Worm (Caenorhabditis elegans): ENCODE data around the gene efl-1.

The efl-1 gene

ce11 chrV:16980368-16980767 lies 14.9 kb upstream of the efl-1 start, which contains the start of gene srz-54:
Gene srz-54, plus strand, starts transcription at chrV:16980668.
- TF ChIP-seq unc-55 (GFP tag; optimal IDR thresholded peaks at IDR 0.05), result no peak
- no peak for TF ChIP-seq ceh-9 (tag; optimal IDR thresholded peaks at IDR 0.05)
- no peak for TF ChIP-seq K09A11.1 (tag; optimal IDR thresholded peaks at IDR 0.05; ENCODE audit: insufficient read depth)
- no peak for TF ChIP-seq ceh-22 (tag; optimal IDR thresholded peaks at IDR 0.05)
- no peak for TF ChIP-seq sox-2 (GFP tag; IDR thresholded peaks at IDR 0.05)
- TF ChIP-seq eyg-1 (tag; optimal IDR thresholded peaks at IDR 0.05), result no peak
- no peak for TF ChIP-seq lin-11 (tag; optimal IDR thresholded peaks at IDR 0.05)
- TF ChIP-seq sox-4 (tag; optimal IDR thresholded peaks at IDR 0.05), result no peak
- no peak for TF ChIP-seq ceh-34 (tag; optimal IDR thresholded peaks at IDR 0.05)
- TF ChIP-seq fkh-10 (GFP tag; optimal IDR thresholded peaks at IDR 0.05), result no peak
- no peak for TF ChIP-seq K02D7.2 (tag; optimal IDR thresholded peaks at IDR 0.05)
- TF ChIP-seq ceh-31 (tag; optimal IDR thresholded peaks at IDR 0.05), result no peak
- no peak for TF ChIP-seq pha-2 (tag; optimal IDR thresholded peaks at IDR 0.05)
- TF ChIP-seq pha-4 (tag; optimal IDR thresholded peaks at IDR 0.05), result no peak
- TF ChIP-seq hlh-15 (tag; optimal IDR thresholded peaks at IDR 0.05), result no peak
- no peak for TF ChIP-seq lim-6 (tag; optimal IDR thresholded peaks at IDR 0.05)
- no peak for TF ChIP-seq dmd-4 (tag; optimal IDR thresholded peaks at IDR 0.05; ENCODE audit: borderline replicate concordance)
- no peak for TF ChIP-seq mec-3 (tag; optimal IDR thresholded peaks at IDR 0.05; ENCODE audit: borderline replicate concordance)

- TF ChIP-seq madf-2 (tag; optimal IDR thresholded peaks at IDR 0.05) (no peak), K02D7.2 (tag; optimal IDR thresholded peaks at IDR 0.05) (no peak), pag-3 (tag; optimal IDR thresholded peaks at IDR 0.05; ENCODE audit: borderline replicate concordance) (no peak), pat-9 (tag; optimal IDR thresholded peaks at IDR 0.05) (no peak), lim-6 (tag; optimal IDR thresholded peaks at IDR 0.05) (no peak), ceh-22 (tag; optimal IDR thresholded peaks at IDR 0.05) (no peak), ceh-9 (tag; optimal IDR thresholded peaks at IDR 0.05) (no peak), ceh-31 (tag; optimal IDR thresholded peaks at IDR 0.05) (no peak), elt-2 (tag; optimal IDR thresholded peaks at IDR 0.05) (no peak)
Observed at ce11 chrV:16974919-16975318, 9.4 kb upstream of the efl-1 start, which contains the start of gene srx-54. Gene srx-54, plus strand, starts transcription at chrV:16975219.

ce11 chrV:16973338-16973737 lies 7.9 kb upstream of the efl-1 start:
- TF ChIP-seq ceh-9 (tag; optimal IDR thresholded peaks at IDR 0.05) (no peak), ztf-16 (tag; optimal IDR thresholded peaks at IDR 0.05) (no peak), ttx-3 (tag; optimal IDR thresholded peaks at IDR 0.05) (no peak), ceh-19 (GFP tag; optimal IDR thresholded peaks at IDR 0.05) (no peak), fax-1 (tag; optimal IDR thresholded peaks at IDR 0.05) (no peak), eyg-1 (tag; optimal IDR thresholded peaks at IDR 0.05) (no peak), pax-1 (tag; optimal IDR thresholded peaks at IDR 0.05) (no peak), ceh-30 (tag; optimal IDR thresholded peaks at IDR 0.05) (no peak), hlh-30 (tag; optimal IDR thresholded peaks at IDR 0.05; ENCODE audit: insufficient read depth) (no peak), tbx-2 (tag; optimal IDR thresholded peaks at IDR 0.05) (no peak), sox-2 (GFP tag; IDR thresholded peaks at IDR 0.05) (no peak), ceh-2 (tag; optimal IDR thresholded peaks at IDR 0.05) (no peak), pha-4 (tag; optimal IDR thresholded peaks at IDR 0.05) (no peak), pqm-1 (tag; optimal IDR thresholded peaks at IDR 0.05) (no peak)

- TF ChIP-seq npax-4 (tag; optimal IDR thresholded peaks at IDR 0.05) (no peak), ama-1 (optimal IDR thresholded peaks at IDR 0.05) (no peak), ztf-16 (tag; optimal IDR thresholded peaks at IDR 0.05) (no peak), fkh-10 (GFP tag; optimal IDR thresholded peaks at IDR 0.05) (no peak), syd-9 (tag; optimal IDR thresholded peaks at IDR 0.05) (no peak), ceh-18 (tag; optimal IDR thresholded peaks at IDR 0.05) (no peak), F13H6.1 (tag; optimal IDR thresholded peaks at IDR 0.05) (no peak), hlh-15 (tag; optimal IDR thresholded peaks at IDR 0.05) (no peak), fkh-6 (tag; optimal IDR thresholded peaks at IDR 0.05) (no peak), ceh-45 (GFP tag; IDR thresholded peaks at IDR 0.05) (no peak)
Observed at ce11 chrV:16972134-16972533, 6.7 kb upstream of the efl-1 start, which contains the start of gene srh-119. Gene srh-119, plus strand, starts transcription at chrV:16972434.
